Worm (Caenorhabditis elegans): ENCODE data around the gene nhr-12.
A peak's percentile ranks its signal among the peaks of the same experiment; 100 is the strongest.

The nhr-12 gene

DNA sequence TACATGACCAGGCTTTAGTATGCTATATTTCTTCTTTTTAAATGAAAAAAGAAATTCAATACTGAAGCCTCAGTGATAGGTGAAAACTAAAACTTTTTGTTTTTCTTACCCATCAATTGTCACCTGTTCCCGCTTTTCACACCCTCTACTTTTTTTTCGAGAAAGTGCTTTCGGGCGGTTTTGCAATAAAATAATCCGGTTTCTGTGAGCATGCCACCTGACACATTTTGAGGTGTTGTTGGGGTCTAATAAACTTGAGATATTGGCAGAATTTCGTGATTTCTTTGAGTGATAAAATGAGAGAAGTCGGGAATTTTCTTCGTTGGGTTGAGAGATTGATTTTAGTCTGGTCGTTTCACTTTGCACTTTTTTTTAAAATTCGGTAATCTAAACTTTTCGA is 23.8 kb downstream of the nhr-12 start:
- TF ChIP-seq F55B11.4 (tag; optimal IDR thresholded peaks at IDR 0.05; ENCODE audit: borderline replicate concordance, insufficient read depth): no peak
- no peak for TF ChIP-seq sdz-38 (tag; optimal IDR thresholded peaks at IDR 0.05)
- TF ChIP-seq ztf-28 (GFP tag; IDR thresholded peaks at IDR 0.05): no peak
- no peak for TF ChIP-seq tlf-1 (GFP tag; optimal IDR thresholded peaks at IDR 0.05)
- TF ChIP-seq repo-1 (tag; optimal IDR thresholded peaks at IDR 0.05): no peak
- no peak for TF ChIP-seq aptf-2 (GFP tag; conservative IDR thresholded peaks at IDR 0.05)
- TF ChIP-seq mxl-1 (tag; optimal IDR thresholded peaks at IDR 0.05): no peak
- no peak for TF ChIP-seq aptf-3 (GFP tag; IDR thresholded peaks at IDR 0.05)
- no peak for TF ChIP-seq ama-1 (optimal IDR thresholded peaks at IDR 0.05)
- no peak for TF ChIP-seq ama-1 (GFP tag; optimal IDR thresholded peaks at IDR 0.05)
- TF ChIP-seq ztf-25 (GFP tag; IDR thresholded peaks at IDR 0.05): no peak
- TF ChIP-seq B0336.3 (GFP tag; IDR thresholded peaks at IDR 0.05): no peak
- no peak for TF ChIP-seq xnd-1 (tag; optimal IDR thresholded peaks at IDR 0.05)
- TF ChIP-seq dpff-1 (tag; optimal IDR thresholded peaks at IDR 0.05): no peak
- no peak for TF ChIP-seq F37B4.10 (GFP tag; IDR thresholded peaks at IDR 0.05)
- TF ChIP-seq attf-6 (GFP tag; IDR thresholded peaks at IDR 0.05): no peak
- no peak for TF ChIP-seq chd-7 (tag; optimal IDR thresholded peaks at IDR 0.05)
- TF ChIP-seq snpc-3.4 (tag; optimal IDR thresholded peaks at IDR 0.05): no peak

DNA sequence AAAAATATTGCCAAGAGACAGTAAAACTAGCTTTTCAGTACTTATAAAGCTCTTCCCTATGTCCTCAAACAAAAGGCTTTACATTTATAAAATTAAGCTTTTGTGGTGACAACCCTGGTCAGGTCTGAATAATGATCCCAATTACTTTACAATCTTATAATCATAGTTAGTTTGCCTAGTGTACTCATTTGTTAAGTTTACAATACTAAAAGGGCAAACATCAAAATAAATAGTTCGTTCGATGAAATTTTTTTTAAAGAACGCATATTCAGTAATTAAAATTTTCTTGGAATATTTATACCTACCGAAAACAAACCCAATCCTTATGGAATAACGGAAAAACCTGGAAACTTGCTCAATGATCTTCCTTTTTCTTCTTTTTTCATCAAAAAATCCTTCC is 25.1 kb downstream of the nhr-12 start:
- TF ChIP-seq tbp1 (GFP tag; optimal IDR thresholded peaks at IDR 0.05) (no peak), ama-1 (optimal IDR thresholded peaks at IDR 0.05) (no peak), ama-1 (GFP tag; optimal IDR thresholded peaks at IDR 0.05) (no peak), sdz-38 (tag; optimal IDR thresholded peaks at IDR 0.05) (no peak), nhr-27 (tag; optimal IDR thresholded peaks at IDR 0.05) (no peak), K11D2.4 (GFP tag; IDR thresholded peaks at IDR 0.05) (no peak), xnd-1 (tag; optimal IDR thresholded peaks at IDR 0.05) (no peak)

DNA sequence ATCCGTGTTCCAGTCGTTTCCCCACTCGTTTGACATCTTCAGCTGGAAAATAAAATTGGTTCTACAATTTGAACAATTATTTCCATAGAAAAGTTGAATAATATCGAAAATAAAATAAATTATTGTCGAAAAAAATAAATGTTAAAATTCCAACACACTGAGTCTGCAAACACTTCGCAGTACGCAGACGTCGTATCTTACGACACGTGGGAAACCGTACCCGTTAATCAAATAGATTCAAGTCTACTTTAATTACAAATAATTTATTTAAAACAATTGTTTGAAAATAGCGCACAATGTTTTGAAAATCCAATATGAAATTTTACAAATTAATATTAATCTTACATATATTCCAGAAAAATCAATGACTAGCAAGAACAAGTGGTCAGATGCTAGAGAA is 29.0 kb downstream of the nhr-12 start, which contains the start of gene yif-1:
Gene yif-1 (minus strand): TSS at position 42 of the 400 bp plus-strand sequence.
- TF ChIP-seq ztf-22 (GFP tag; optimal IDR thresholded peaks at IDR 0.05) (no peak), snpc-4 (GFP tag; optimal IDR thresholded peaks at IDR 0.05) (no peak), snpc-4 (tag; optimal IDR thresholded peaks at IDR 0.05) (no peak), efl-1 (GFP tag; optimal IDR thresholded peaks at IDR 0.05) (peak; percentile 36), madf-6 (GFP tag; IDR thresholded peaks at IDR 0.05) (no peak; the same call in none of the 2 replicates), lsl-1 (GFP tag; optimal IDR thresholded peaks at IDR 0.05) (peak; percentile 72), dpff-1 (tag; optimal IDR thresholded peaks at IDR 0.05) (no peak), mel-28 (tag; optimal IDR thresholded peaks at IDR 0.05; ENCODE audit: borderline replicate concordance) (no peak), unc-62 (GFP tag; optimal IDR thresholded peaks at IDR 0.05) (no peak), B0035.1 (tag; optimal IDR thresholded peaks at IDR 0.05) (no peak), xnd-1 (tag; optimal IDR thresholded peaks at IDR 0.05) (peak; percentile 48), F49E8.2 (tag; optimal IDR thresholded peaks at IDR 0.05; ENCODE audit: insufficient read depth) (no peak), lir-1 (GFP tag; conservative IDR thresholded peaks at IDR 0.05) (no peak), madf-8 (GFP tag; conservative IDR thresholded peaks at IDR 0.05) (peak; percentile 85)

DNA sequence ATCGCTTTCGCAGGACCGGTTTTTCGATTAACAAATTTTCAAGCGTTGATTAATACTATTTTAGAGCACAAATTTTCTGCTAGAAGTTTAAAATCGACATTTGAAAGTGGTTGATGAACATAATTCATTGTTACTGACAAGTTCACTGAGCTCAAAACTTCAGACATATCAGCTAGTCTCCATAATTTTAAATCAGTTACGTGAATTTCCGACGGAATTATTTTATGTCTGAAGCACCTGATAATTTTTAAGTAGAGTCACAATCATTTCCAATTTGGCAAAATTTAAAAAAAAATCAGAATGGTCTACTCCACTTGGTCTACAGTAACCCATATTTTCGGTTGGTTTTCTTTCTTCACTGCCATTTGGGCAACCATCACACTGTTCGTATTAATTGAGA is 32.0 kb downstream of the nhr-12 start, which contains the start of gene str-118:
Gene str-118 (plus strand): TSS at position 301 of the 400 bp plus-strand sequence.
- TF ChIP-seq Y56A3A.18 (GFP tag; IDR thresholded peaks at IDR 0.05) (no peak), cebp-2 (GFP tag; IDR thresholded peaks at IDR 0.05) (no peak), unc-130 (GFP tag; optimal IDR thresholded peaks at IDR 0.05) (no peak), F33H1.4 (GFP tag; IDR thresholded peaks at IDR 0.05) (no peak), let-607 (tag; optimal IDR thresholded peaks at IDR 0.05) (no peak), repo-1 (tag; optimal IDR thresholded peaks at IDR 0.05) (no peak), nhr-27 (tag; optimal IDR thresholded peaks at IDR 0.05) (no peak), ceh-40 (GFP tag; IDR thresholded peaks at IDR 0.05) (no peak), K11D2.4 (GFP tag; IDR thresholded peaks at IDR 0.05) (no peak), let-526 (GFP tag; IDR thresholded peaks at IDR 0.05) (no peak), snpc-4 (GFP tag; optimal IDR thresholded peaks at IDR 0.05) (no peak), snpc-4 (tag; optimal IDR thresholded peaks at IDR 0.05) (no peak), somi-1 (GFP tag; optimal IDR thresholded peaks at IDR 0.05) (no peak), attf-6 (GFP tag; IDR thresholded peaks at IDR 0.05) (no peak), C06A6.2 (GFP tag; conservative IDR thresholded peaks at IDR 0.05) (no peak), gei-17 (GFP tag; optimal IDR thresholded peaks at IDR 0.05) (no peak), atf-7 (tag; optimal IDR thresholded peaks at IDR 0.05) (no peak), F52B5.7 (tag; optimal IDR thresholded peaks at IDR 0.05) (no peak)

Data from whole organism, young adult.